Fruit fly (Drosophila melanogaster): ENCODE measurements around the gene CG7131.

DNA sequence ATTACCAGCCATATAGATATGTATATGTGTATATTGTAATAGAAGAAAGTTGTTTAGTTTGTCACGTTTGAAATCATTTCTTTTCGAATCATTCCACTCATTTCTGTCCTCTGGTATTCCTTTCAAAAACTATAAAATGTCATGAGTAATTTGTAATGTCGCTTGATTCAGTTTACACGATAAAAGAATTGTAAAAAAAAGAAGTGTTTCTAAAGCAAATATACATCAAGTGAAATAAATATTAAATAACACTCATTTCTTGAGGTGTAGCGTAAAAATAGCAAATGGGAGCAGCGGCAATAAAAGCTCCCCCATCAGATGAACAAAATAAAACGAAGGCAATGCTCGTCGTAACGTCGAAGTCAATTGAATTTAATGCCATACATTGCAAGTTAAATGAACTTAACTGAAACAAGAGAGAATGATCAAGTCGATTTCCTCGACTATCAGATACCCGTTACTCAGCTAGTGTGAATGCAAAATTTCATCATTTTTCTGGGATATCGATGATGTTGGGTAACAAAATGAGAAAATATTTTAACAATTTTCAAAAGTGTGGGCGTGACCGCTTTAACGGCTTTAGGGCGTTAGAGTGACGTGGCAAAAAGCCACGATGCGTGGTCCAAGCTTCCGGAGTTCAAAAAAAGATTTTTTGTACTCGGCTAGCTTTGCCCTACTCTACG, 6.8 kb upstream of the CG7131 start:
- TF ChIP-seq cad (GFP tag; optimal IDR thresholded peaks at IDR 0.05) (no peak), HHEX (GFP tag; optimal IDR thresholded peaks at IDR 0.05) (no peak), CG4730 (GFP tag; IDR thresholded peaks at IDR 0.05) (no peak), pros (GFP tag; optimal IDR thresholded peaks at IDR 0.05) (no peak), Usf (GFP tag; optimal IDR thresholded peaks at IDR 0.05) (no peak), gt (GFP tag; IDR thresholded peaks at IDR 0.05) (no peak), CG4360 (GFP tag; IDR thresholded peaks at IDR 0.05) (no peak), CG6272 (GFP tag; IDR thresholded peaks at IDR 0.05) (no peak), H2.0 (GFP tag; IDR thresholded peaks at IDR 0.05) (no peak), Atf-2 (GFP tag; optimal IDR thresholded peaks at IDR 0.05) (no peak), knrl (GFP tag; IDR thresholded peaks at IDR 0.05; ENCODE audit: partially characterized antibody) (no peak), CG32767 (GFP tag; IDR thresholded peaks at IDR 0.05) (no peak), sc (optimal IDR thresholded peaks at IDR 0.05) (no peak), sc (GFP tag; optimal IDR thresholded peaks at IDR 0.05) (no peak)

Data from whole organism, embryonic.